Worm (Caenorhabditis elegans) whole organism, L3 larva: ENCODE data around the gene idpp-8.

Experiments
- R02D3.7 ChIP-seq: fragments of 150-350 bp; optimal IDR thresholded peaks from 2 replicates; lab custom pipeline; 2014; ENCODE audit warnings: missing biosample characterization, missing genetic modification characterization
- ZK546.5 ChIP-seq: sonication (generic microtip); optimal IDR thresholded peaks from 2 replicates; lab custom pipeline; 2017; ENCODE audit warnings: missing biosample characterization, missing genetic modification characterization
- ama-1 ChIP-seq: fragments of 150-350 bp; optimal IDR thresholded peaks from 2 replicates; lab custom pipeline; 2018
- ceh-16 ChIP-seq: sonication (generic microtip); optimal IDR thresholded peaks from 2 replicates; lab custom pipeline; 2017; ENCODE audit warnings: missing biosample characterization, missing genetic modification characterization
- ceh-28 ChIP-seq: fragments of 150-350 bp; optimal IDR thresholded peaks from 2 replicates; lab custom pipeline; 2014; ENCODE audit warnings: missing biosample characterization, missing genetic modification reagents, missing genetic modification characterization
- ceh-82 ChIP-seq: fragments of 150-350 bp; optimal IDR thresholded peaks from 2 replicates; lab custom pipeline; 2014; ENCODE audit warnings: missing biosample characterization, missing genetic modification characterization
- egl-27 ChIP-seq: sonication (generic microtip); optimal IDR thresholded peaks from 4 replicates; lab custom pipeline; 2017; ENCODE audit warnings: missing biosample characterization, missing genetic modification reagents, missing genetic modification characterization
- egl-5 ChIP-seq: fragments of 150-350 bp; optimal IDR thresholded peaks from 2 replicates; lab custom pipeline; 2017; ENCODE audit warnings: missing biosample characterization, missing genetic modification reagents, missing genetic modification characterization, inconsistent platforms
- elt-1 ChIP-seq: fragments of 150-350 bp; optimal IDR thresholded peaks from 2 replicates; lab custom pipeline; 2014; ENCODE audit warnings: missing biosample characterization, missing genetic modification characterization
- elt-2 ChIP-seq: sonication (generic microtip); optimal IDR thresholded peaks from 2 replicates; lab custom pipeline; 2016; ENCODE audit warnings: missing genetic modification reagents, mild to moderate bottlenecking, missing genetic modification characterization, missing compliant biosample characterization
- elt-3 ChIP-seq, 3 experiments: fragments of 150-350 bp in 1 of 3; sonication (generic microtip) in 2 of 3; optimal IDR thresholded peaks; 2 replicates in 2 of 3; 4 replicates in 1 of 3; lab custom pipeline; 2014 to 2017; ENCODE audit warnings: missing biosample characterization in 3 of 3, missing genetic modification characterization in 3 of 3
- fkh-10 ChIP-seq: sonication (generic microtip); optimal IDR thresholded peaks from 2 replicates; lab custom pipeline; 2017; ENCODE audit warnings: missing biosample characterization, missing genetic modification reagents, missing genetic modification characterization
- hmg-11 ChIP-seq: sonication (generic microtip); optimal IDR thresholded peaks from 2 replicates; lab custom pipeline; 2016; ENCODE audit warnings: missing genetic modification characterization, missing compliant biosample characterization
- jun-1 ChIP-seq: fragments of 150-350 bp; optimal IDR thresholded peaks from 2 replicates; lab custom pipeline; 2014; ENCODE audit warnings: missing biosample characterization, missing genetic modification reagents, missing genetic modification characterization
- lin-15B ChIP-seq: fragments of 150-350 bp; optimal IDR thresholded peaks from 2 replicates; lab custom pipeline; 2014; ENCODE audit warnings: missing biosample characterization, missing genetic modification characterization
- lin-39 ChIP-seq: fragments of 150-350 bp; optimal IDR thresholded peaks from 2 replicates; lab custom pipeline; 2018; ENCODE audit warnings: missing biosample characterization, missing genetic modification reagents, missing genetic modification characterization
- lsy-12 ChIP-seq: sonication (generic microtip); optimal IDR thresholded peaks from 2 replicates; lab custom pipeline; 2016; ENCODE audit warnings: mild to moderate bottlenecking, missing genetic modification characterization, missing compliant biosample characterization
- mdl-1 ChIP-seq: fragments of 150-350 bp; optimal IDR thresholded peaks from 2 replicates; lab custom pipeline; 2014; ENCODE audit warnings: missing biosample characterization, missing genetic modification characterization
- nfya-1 ChIP-seq: sonication (generic microtip); optimal IDR thresholded peaks from 2 replicates; lab custom pipeline; 2017; ENCODE audit warnings: missing genetic modification characterization, mild to moderate bottlenecking, missing compliant biosample characterization, antibody characterized with exemption, moderate library complexity; ENCODE audit not compliant: insufficient read depth
- nhr-11 ChIP-seq: fragments of 150-350 bp; optimal IDR thresholded peaks from 2 replicates; lab custom pipeline; 2014; ENCODE audit warnings: missing biosample characterization, missing genetic modification characterization
- nhr-12 ChIP-seq: fragments of 150-350 bp; optimal IDR thresholded peaks from 2 replicates; lab custom pipeline; 2014; ENCODE audit warnings: missing biosample characterization, missing genetic modification characterization
- nhr-23 ChIP-seq: fragments of 150-350 bp; optimal IDR thresholded peaks from 2 replicates; lab custom pipeline; 2014; ENCODE audit warnings: missing biosample characterization, missing genetic modification reagents, missing genetic modification characterization
- nhr-25 ChIP-seq: sonication (generic microtip); optimal IDR thresholded peaks from 2 replicates; lab custom pipeline; 2017; ENCODE audit warnings: missing biosample characterization, missing genetic modification characterization
- nhr-28 ChIP-seq: fragments of 150-350 bp; optimal IDR thresholded peaks from 2 replicates; lab custom pipeline; 2014; ENCODE audit warnings: missing biosample characterization, missing genetic modification characterization
- nhr-43 ChIP-seq: sonication (generic microtip); optimal IDR thresholded peaks from 2 replicates; lab custom pipeline; 2016; ENCODE audit warnings: mild to moderate bottlenecking, missing genetic modification characterization, missing compliant biosample characterization; ENCODE audit not compliant: poor library complexity, severe bottlenecking
- pha-4 ChIP-seq: fragments of 150-350 bp; optimal IDR thresholded peaks from 2 replicates; lab custom pipeline; 2014; ENCODE audit warnings: missing biosample characterization, missing genetic modification reagents, missing genetic modification characterization
- pqm-1 ChIP-seq: fragments of 150-350 bp; optimal IDR thresholded peaks from 2 replicates; lab custom pipeline; 2017; ENCODE audit warnings: missing biosample characterization, missing genetic modification characterization, inconsistent platforms
- sea-2 ChIP-seq: fragments of 150-350 bp; sonication (generic microtip); optimal IDR thresholded peaks from 4 replicates; lab custom pipeline; 2014; ENCODE audit warnings: missing biosample characterization, missing genetic modification reagents, missing genetic modification characterization
- skn-1 ChIP-seq: fragments of 150-350 bp; optimal IDR thresholded peaks from 2 replicates; lab custom pipeline; 2014; ENCODE audit warnings: missing biosample characterization, missing genetic modification characterization
- snpc-4 ChIP-seq: fragments of 150-350 bp; optimal IDR thresholded peaks from 2 replicates; lab custom pipeline; 2014; ENCODE audit warnings: missing biosample characterization, missing genetic modification characterization
- unc-62 ChIP-seq: fragments of 150-350 bp; sonication (generic microtip); optimal IDR thresholded peaks from 4 replicates; lab custom pipeline; 2014; ENCODE audit warnings: missing biosample characterization, missing genetic modification reagents, missing genetic modification characterization

The idpp-8 gene

ce11 chrII:10283145-10283544 lies 32.2 kb upstream of the idpp-8 start:
- TF ChIP-seq jun-1 (no peak), nhr-28 (tag; lab: Kevin White, UChicago) (no peak), ceh-16 (tag; lab: Kevin White, UChicago) (no peak)

ce11 chrII:10284991-10285390 lies 30.4 kb upstream of the idpp-8 start:
- TF ChIP-seq elt-1 (tag; lab: Kevin White, UChicago): no peak
- no peak for TF ChIP-seq lsy-12 (tag; lab: Kevin White, UChicago)

- peak; percentile 70 for TF ChIP-seq egl-5 (tag; lab: Kevin White, UChicago)
- TF ChIP-seq ZK546.5 (tag; lab: Kevin White, UChicago): no peak
- peak; percentile 23 for TF ChIP-seq nhr-25 (tag; lab: Kevin White, UChicago)
- TF ChIP-seq nfya-1 (tag; lab: Kevin White, UChicago): peak; percentile 24
- TF ChIP-seq, all 47 proteins: peak for 3
Measured at ce11 chrII:10288926-10289325, 26.4 kb upstream of the idpp-8 start.

DNA sequence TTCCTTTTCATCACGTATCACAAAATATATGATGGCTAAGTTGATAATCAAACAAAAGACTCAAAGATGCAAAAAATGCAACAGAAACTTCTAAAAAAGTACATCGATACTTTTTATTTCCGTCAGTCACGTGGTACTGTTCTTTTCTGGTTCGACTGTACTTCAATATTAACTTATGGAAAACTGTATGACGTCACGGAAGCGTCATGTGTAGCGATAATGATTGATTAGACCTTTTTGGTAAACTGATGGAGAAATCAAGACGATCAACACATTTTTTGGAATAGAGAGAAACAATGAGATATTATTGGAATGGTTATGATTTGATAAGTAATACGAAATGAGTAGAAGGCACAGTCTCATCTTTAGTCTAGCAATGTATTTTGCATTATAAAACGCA lies 21.1 kb upstream of the idpp-8 start:
- TF ChIP-seq nhr-43 (tag; lab: Kevin White, UChicago): peak; percentile 28
- TF ChIP-seq unc-62 (GFP tag; lab: Kevin White, UChicago): no peak
- peak in 1 of 3 experiments; percentile 41 for TF ChIP-seq elt-3 (tag; optimal IDR thresholded peaks at IDR 0.05; lab: Kevin White, UChicago)
- TF ChIP-seq nhr-25 (tag; lab: Kevin White, UChicago): peak; percentile 61
- TF ChIP-seq nhr-23 (tag; lab: Kevin White, UChicago): peak; percentile 82
- TF ChIP-seq nhr-12 (tag; lab: Kevin White, UChicago): no peak

- TF ChIP-seq nfya-1 (tag; lab: Kevin White, UChicago) (peak; percentile 60), elt-2 (tag; lab: Kevin White, UChicago) (no peak), egl-5 (tag; lab: Kevin White, UChicago) (peak; percentile 36), lin-39 (tag; lab: Kevin White, UChicago) (peak; percentile 42)
Measured at ce11 chrII:10300082-10300749, 15.1 kb upstream of the idpp-8 start, which contains the start of gene nep-26. Gene nep-26 (minus strand): TSS chrII:10300132.

ce11 chrII:10300954-10301353 lies 14.4 kb upstream of the idpp-8 start, which contains the start of gene mdt-22:
Gene mdt-22 (plus strand): TSS chrII:10301216.
- TF ChIP-seq lin-15B (tag; lab: Kevin White, UChicago) (peak; percentile 81), ceh-28 (peak; percentile 25), lsy-12 (tag; lab: Kevin White, UChicago) (peak; percentile 56), R02D3.7 (tag; lab: Kevin White, UChicago) (peak; percentile 73), nhr-25 (tag; lab: Kevin White, UChicago) (peak; percentile 52), nhr-23 (tag; lab: Kevin White, UChicago) (peak; percentile 61), fkh-10 (GFP tag; lab: Kevin White, UChicago) (peak; percentile 30), unc-62 (GFP tag; lab: Kevin White, UChicago) (no peak), sea-2 (GFP tag; lab: Kevin White, UChicago) (no peak), snpc-4 (peak; percentile 2), nhr-43 (tag; lab: Kevin White, UChicago) (peak; percentile 41), nhr-11 (tag; lab: Kevin White, UChicago) (no peak), mdl-1 (no peak), elt-2 (tag; lab: Kevin White, UChicago) (peak; percentile 55), nfya-1 (tag; lab: Kevin White, UChicago) (peak; percentile 75), elt-1 (tag; lab: Kevin White, UChicago) (no peak), pqm-1 (tag; lab: Kevin White, UChicago) (no peak), ama-1 (lab: Kevin White, UChicago) (peak; percentile 62), egl-27 (tag; lab: Kevin White, UChicago) (peak; percentile 17), pha-4 (peak; percentile 81), ceh-82 (peak; percentile 51), skn-1 (tag; lab: Kevin White, UChicago) (peak; percentile 29), hmg-11 (tag; lab: Kevin White, UChicago) (peak; percentile 93), jun-1 (peak; percentile 58), egl-5 (tag; lab: Kevin White, UChicago) (peak; percentile 63)
- TF ChIP-seq, all 47 proteins: peak for 19
